Worm (Caenorhabditis elegans) whole organism, L1 larva: ENCODE results near the gene ife-5.

ENCODE experiments used
- C04F5.9 ChIP-seq: sonication (generic microtip); optimal IDR thresholded peaks from 2 replicates; lab custom pipeline; 2016; ENCODE audit warnings: missing genetic modification characterization, missing compliant biosample characterization
- C16A3.4 ChIP-seq: fragments of 150-350 bp; optimal IDR thresholded peaks from 2 replicates; lab custom pipeline; 2014; ENCODE audit warnings: missing biosample characterization, missing genetic modification characterization
- C34B4.2 ChIP-seq: sonication (generic microtip); optimal IDR thresholded peaks from 2 replicates; lab custom pipeline; 2017; ENCODE audit warnings: mild to moderate bottlenecking, missing genetic modification characterization, missing compliant biosample characterization
- aly-2 ChIP-seq: fragments of 150-350 bp; optimal IDR thresholded peaks from 2 replicates; lab custom pipeline; 2014; ENCODE audit warnings: missing biosample characterization, missing genetic modification characterization
- ceh-8 ChIP-seq: fragments of 200-800 bp; sonication (Bioruptor generic); optimal IDR thresholded peaks from 2 replicates; lab custom pipeline; 2018; ENCODE audit warnings: mild to moderate bottlenecking, missing genetic modification characterization, moderate library complexity, missing compliant biosample characterization
- ceh-82 ChIP-seq, 3 experiments: fragments of 150-350 bp in 1 of 3; sonication (generic microtip) in 2 of 3; optimal IDR thresholded peaks; 2 replicates each; lab custom pipeline; 2014 to 2017; ENCODE audit warnings: missing biosample characterization in 3 of 3, missing genetic modification characterization in 3 of 3
- ceh-88 ChIP-seq: fragments of 200-800 bp; sonication (Bioruptor generic); IDR thresholded peaks from 2 replicates; pipeline ENCODE4 v1.3.6; 2022; ENCODE audit warnings: missing genetic modification characterization, missing compliant biosample characterization
- ceh-90 ChIP-seq: sonication (generic microtip); optimal IDR thresholded peaks from 2 replicates; lab custom pipeline; 2016; ENCODE audit warnings: missing genetic modification characterization, missing compliant biosample characterization
- dpl-1 ChIP-seq, 3 experiments: fragments of 150-350 bp in 2 of 3; sonication (generic microtip) in 1 of 3; optimal IDR thresholded peaks; 2 replicates each; lab custom pipeline; 2014 to 2017; ENCODE audit warnings: missing biosample characterization in 3 of 3, missing genetic modification characterization in 3 of 3, missing genetic modification reagents in 3 of 3
- efl-1 ChIP-seq, 4 experiments: fragments of 150-350 bp; optimal IDR thresholded peaks in 3 of 4; peaks in 1 of 4; 1 replicate in 1 of 4; 2 replicates in 3 of 4; lab custom pipeline; 2014; ENCODE audit warnings: missing biosample characterization in 2 of 4, missing genetic modification characterization in 2 of 4, missing genetic modification reagents in 2 of 4
- efl-3 ChIP-seq: fragments of 200-800 bp; sonication (Bioruptor generic); optimal IDR thresholded peaks from 2 replicates; lab custom pipeline; 2018; ENCODE audit warnings: mild to moderate bottlenecking, missing genetic modification characterization, missing compliant biosample characterization
- fkh-10 ChIP-seq: sonication (generic microtip); optimal IDR thresholded peaks from 2 replicates; lab custom pipeline; 2017; ENCODE audit warnings: missing biosample characterization, missing genetic modification reagents, missing genetic modification characterization
- fkh-8 ChIP-seq: sonication (generic microtip); optimal IDR thresholded peaks from 2 replicates; lab custom pipeline; 2016; ENCODE audit warnings: mild to moderate bottlenecking, missing genetic modification characterization, missing compliant biosample characterization
- fos-1 ChIP-seq: fragments of 150-350 bp; optimal IDR thresholded peaks from 2 replicates; lab custom pipeline; 2014; ENCODE audit warnings: missing biosample characterization, missing genetic modification characterization
- grh-1 ChIP-seq: fragments of 200-800 bp; sonication (Bioruptor generic); IDR thresholded peaks from 2 replicates; pipeline ENCODE4 v1.3.6; 2022; ENCODE audit warnings: missing genetic modification reagents, missing genetic modification characterization, missing compliant biosample characterization
- hpl-2 ChIP-seq: fragments of 150-350 bp; optimal IDR thresholded peaks from 2 replicates; lab custom pipeline; 2014; ENCODE audit warnings: missing biosample characterization, missing genetic modification reagents, missing genetic modification characterization
- lin-14 ChIP-seq: fragments of 200-800 bp; sonication (Bioruptor generic); optimal IDR thresholded peaks from 2 replicates; lab custom pipeline; 2018; ENCODE audit warnings: mild to moderate bottlenecking, missing genetic modification characterization, moderate library complexity, missing compliant biosample characterization
- lir-3 ChIP-seq: sonication (generic microtip); optimal IDR thresholded peaks from 2 replicates; lab custom pipeline; 2016; ENCODE audit warnings: mild to moderate bottlenecking, missing genetic modification characterization, moderate library complexity, missing compliant biosample characterization; ENCODE audit not compliant: poor library complexity
- mab-9 ChIP-seq: fragments of 200-800 bp; sonication (Bioruptor generic); IDR thresholded peaks from 2 replicates; pipeline ENCODE4 v1.3.6; 2022; ENCODE audit warnings: missing genetic modification reagents, missing genetic modification characterization, missing compliant biosample characterization
- nhr-11 ChIP-seq: fragments of 150-350 bp; optimal IDR thresholded peaks from 2 replicates; lab custom pipeline; 2014; ENCODE audit warnings: missing biosample characterization, missing genetic modification characterization
- nhr-12 ChIP-seq: sonication (generic microtip); optimal IDR thresholded peaks from 2 replicates; lab custom pipeline; 2017; ENCODE audit warnings: missing biosample characterization, missing genetic modification characterization
- nhr-237 ChIP-seq: fragments of 150-350 bp; optimal IDR thresholded peaks from 2 replicates; lab custom pipeline; 2014; ENCODE audit warnings: missing biosample characterization, missing genetic modification characterization
- nhr-84 ChIP-seq: sonication (generic microtip); optimal IDR thresholded peaks from 2 replicates; lab custom pipeline; 2017; ENCODE audit warnings: missing biosample characterization, missing genetic modification characterization
- nhr-90 ChIP-seq: sonication (generic microtip); optimal IDR thresholded peaks from 2 replicates; lab custom pipeline; 2016; ENCODE audit warnings: mild to moderate bottlenecking, missing genetic modification characterization, missing compliant biosample characterization; ENCODE audit not compliant: poor library complexity
- pag-3 ChIP-seq: sonication (generic microtip); optimal IDR thresholded peaks from 2 replicates; lab custom pipeline; 2017; ENCODE audit warnings: missing genetic modification characterization, mild to moderate bottlenecking, missing compliant biosample characterization, antibody characterized with exemption, borderline replicate concordance; ENCODE audit not compliant: insufficient read depth
- pqm-1 ChIP-seq: sonication (generic microtip); optimal IDR thresholded peaks from 3 replicates; lab custom pipeline; 2017; ENCODE audit warnings: missing biosample characterization, missing genetic modification characterization
- rnt-1 ChIP-seq: sonication (generic microtip); optimal IDR thresholded peaks from 2 replicates; lab custom pipeline; 2016; ENCODE audit warnings: mild to moderate bottlenecking, missing genetic modification characterization, moderate library complexity, missing compliant biosample characterization
- skn-1 ChIP-seq: fragments of 150-350 bp; optimal IDR thresholded peaks from 2 replicates; lab custom pipeline; 2014; ENCODE audit warnings: missing biosample characterization, missing genetic modification characterization
- snpc-4 ChIP-seq: fragments of 150-350 bp; optimal IDR thresholded peaks from 2 replicates; lab custom pipeline; 2014; ENCODE audit warnings: missing biosample characterization, missing genetic modification characterization
- snu-23 ChIP-seq: sonication (generic microtip); optimal IDR thresholded peaks from 2 replicates; lab custom pipeline; 2016; ENCODE audit warnings: missing genetic modification characterization, missing compliant biosample characterization
- sup-37 ChIP-seq: fragments of 200-800 bp; sonication (Bioruptor generic); optimal IDR thresholded peaks from 2 replicates; lab custom pipeline; 2018; ENCODE audit warnings: mild to moderate bottlenecking, missing genetic modification characterization, missing compliant biosample characterization
- tbx-2 ChIP-seq: sonication (generic microtip); optimal IDR thresholded peaks from 2 replicates; lab custom pipeline; 2016; ENCODE audit warnings: missing genetic modification characterization, missing compliant biosample characterization
- tlp-1 ChIP-seq: fragments of 150-350 bp; optimal IDR thresholded peaks from 2 replicates; lab custom pipeline; 2014; ENCODE audit warnings: missing biosample characterization, missing genetic modification characterization
- unc-130 ChIP-seq: fragments of 150-350 bp; optimal IDR thresholded peaks from 2 replicates; lab custom pipeline; 2017; ENCODE audit warnings: missing biosample characterization, missing genetic modification characterization, inconsistent platforms
- unc-30 ChIP-seq: sonication (generic microtip); optimal IDR thresholded peaks from 2 replicates; lab custom pipeline; 2017; ENCODE audit warnings: missing biosample characterization, missing genetic modification characterization
- unc-86 ChIP-seq: sonication (generic microtip); optimal IDR thresholded peaks from 2 replicates; lab custom pipeline; 2016; ENCODE audit warnings: missing genetic modification characterization, missing compliant biosample characterization
- unc-98 ChIP-seq: fragments of 200-800 bp; sonication (Bioruptor generic); IDR thresholded peaks from 2 replicates; pipeline ENCODE4 v1.3.6; 2022; ENCODE audit warnings: missing genetic modification characterization, missing compliant biosample characterization
- zip-4 ChIP-seq: fragments of 200-800 bp; sonication (Bioruptor generic); optimal IDR thresholded peaks from 2 replicates; lab custom pipeline; 2018; ENCODE audit warnings: mild to moderate bottlenecking, missing genetic modification characterization, moderate library complexity, missing compliant biosample characterization
- ztf-11 ChIP-seq, 2 experiments: sonication (generic microtip); optimal IDR thresholded peaks; 2 replicates each; lab custom pipeline; 2016 to 2017; ENCODE audit warnings: missing genetic modification characterization in 2 of 2, missing biosample characterization in 1 of 2, missing compliant biosample characterization in 1 of 2

Gene ife-5

DNA sequence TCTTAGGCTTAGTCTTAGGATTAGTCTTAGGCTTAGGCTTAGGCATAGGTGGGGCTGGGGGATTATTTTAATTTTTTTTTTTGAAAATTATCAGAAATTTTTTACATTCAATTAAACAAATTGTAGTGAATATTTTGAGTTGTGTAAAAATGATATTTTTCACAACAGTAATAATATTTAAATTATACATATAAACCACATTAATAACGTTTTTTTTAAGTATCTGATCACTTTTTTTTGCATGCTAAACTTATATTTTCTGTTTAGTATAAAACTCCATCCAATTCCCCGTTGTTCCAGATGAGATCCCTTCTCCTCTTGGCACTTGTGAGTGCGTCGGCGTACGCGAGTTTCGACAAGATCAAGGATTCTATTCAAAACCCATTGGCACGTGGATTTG is 40.4 kb upstream of the ife-5 start, which contains the start of gene txdc-12.1:
Gene txdc-12.1, plus strand, starts transcription at position 301 of the 400 bp plus-strand sequence.
- TF ChIP-seq skn-1 (tag; lab: Kevin White, UChicago) (no peak), lir-3 (tag; lab: Kevin White, UChicago) (no peak), pag-3 (tag; lab: Kevin White, UChicago) (no peak), mab-9 (no peak), nhr-84 (tag; lab: Kevin White, UChicago) (no peak), C34B4.2 (tag; lab: Kevin White, UChicago) (no peak), dpl-1 (GFP tag; optimal IDR thresholded peaks at IDR 0.05; lab: Kevin White, UChicago) (no peak)

- TF ChIP-seq tlp-1 (tag; lab: Kevin White, UChicago): no peak
- no peak for TF ChIP-seq pqm-1 (tag; lab: Kevin White, UChicago)
- TF ChIP-seq nhr-11: no peak
- no peak for TF ChIP-seq ztf-11 (tag; optimal IDR thresholded peaks at IDR 0.05; lab: Kevin White, UChicago)
- no peak for TF ChIP-seq snpc-4 (tag; lab: Kevin White, UChicago)
- TF ChIP-seq nhr-237: no peak
- TF ChIP-seq fkh-8 (tag; lab: Kevin White, UChicago): no peak
- no peak for TF ChIP-seq mab-9
- no peak for TF ChIP-seq fkh-10
- TF ChIP-seq nhr-12 (tag; lab: Kevin White, UChicago): no peak
- no peak for TF ChIP-seq pag-3 (tag; lab: Kevin White, UChicago)
- TF ChIP-seq hpl-2 (GFP tag; lab: Kevin White, UChicago): no peak
- no peak for TF ChIP-seq unc-86
- TF ChIP-seq aly-2: no peak
- no peak for TF ChIP-seq efl-1 (optimal IDR thresholded peaks at IDR 0.05; lab: Kevin White, UChicago)
- TF ChIP-seq efl-1 (GFP tag; optimal IDR thresholded peaks at IDR 0.05 in 1 of 2; lab: Kevin White, UChicago): no peak
- no peak for TF ChIP-seq ceh-8 (GFP tag; lab: Kevin White, UChicago)
- no peak for TF ChIP-seq snu-23 (GFP tag; lab: Kevin White, UChicago)
- no peak for TF ChIP-seq unc-30 (tag; lab: Kevin White, UChicago)
- no peak for TF ChIP-seq C04F5.9 (tag; lab: Kevin White, UChicago)
- TF ChIP-seq nhr-90 (tag; lab: Kevin White, UChicago): no peak
- TF ChIP-seq, all 84 proteins: peak for 0
Measured at ce11 chrII:12241792-12242191, 38.7 kb upstream of the ife-5 start.

DNA sequence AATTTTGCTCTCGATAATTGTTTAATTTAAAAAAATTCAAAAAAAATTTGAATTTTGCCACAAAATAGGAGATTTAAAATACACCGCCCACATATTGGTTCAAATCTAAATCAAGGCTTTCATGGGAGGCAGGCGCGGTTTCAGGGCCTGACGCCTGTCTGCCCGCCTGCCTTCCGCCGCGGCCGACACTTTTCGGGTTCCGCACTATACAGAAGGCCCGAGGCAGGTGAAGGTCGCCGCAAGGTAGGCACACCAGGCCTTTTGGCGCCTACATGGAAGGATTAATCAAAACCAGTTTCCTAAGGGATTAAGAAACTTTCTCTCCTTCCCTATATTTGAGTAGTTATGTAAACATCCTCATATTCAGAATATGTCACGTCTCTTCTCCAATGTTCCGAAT is 37.9 kb upstream of the ife-5 start, which contains the start of gene Y57A10A.24:
Gene Y57A10A.24, plus strand, starts transcription at position 396 of the 400 bp plus-strand sequence.
- TF ChIP-seq fos-1 (tag; lab: Kevin White, UChicago): no peak
- TF ChIP-seq efl-1 (optimal IDR thresholded peaks at IDR 0.05; lab: Kevin White, UChicago): no peak
- TF ChIP-seq efl-1 (GFP tag; optimal IDR thresholded peaks at IDR 0.05 in 1 of 2; lab: Kevin White, UChicago): peak in 1 of 2 experiments; percentile 4

- TF ChIP-seq efl-1 (optimal IDR thresholded peaks at IDR 0.05; lab: Kevin White, UChicago): no peak
- no peak for TF ChIP-seq efl-1 (GFP tag; optimal IDR thresholded peaks at IDR 0.05 in 1 of 2; lab: Kevin White, UChicago)
- no peak for TF ChIP-seq ztf-11 (tag; optimal IDR thresholded peaks at IDR 0.05; lab: Kevin White, UChicago)
- TF ChIP-seq fos-1 (tag; lab: Kevin White, UChicago): no peak
- TF ChIP-seq zip-4 (GFP tag; lab: Kevin White, UChicago): no peak
- TF ChIP-seq efl-3 (GFP tag; lab: Kevin White, UChicago): no peak
- TF ChIP-seq, all 84 proteins: peak for 0
Measured at ce11 chrII:12249042-12249441, 31.4 kb upstream of the ife-5 start, which contains the start of gene tag-276. Gene tag-276 (minus strand): TSS chrII:12249142.

DNA sequence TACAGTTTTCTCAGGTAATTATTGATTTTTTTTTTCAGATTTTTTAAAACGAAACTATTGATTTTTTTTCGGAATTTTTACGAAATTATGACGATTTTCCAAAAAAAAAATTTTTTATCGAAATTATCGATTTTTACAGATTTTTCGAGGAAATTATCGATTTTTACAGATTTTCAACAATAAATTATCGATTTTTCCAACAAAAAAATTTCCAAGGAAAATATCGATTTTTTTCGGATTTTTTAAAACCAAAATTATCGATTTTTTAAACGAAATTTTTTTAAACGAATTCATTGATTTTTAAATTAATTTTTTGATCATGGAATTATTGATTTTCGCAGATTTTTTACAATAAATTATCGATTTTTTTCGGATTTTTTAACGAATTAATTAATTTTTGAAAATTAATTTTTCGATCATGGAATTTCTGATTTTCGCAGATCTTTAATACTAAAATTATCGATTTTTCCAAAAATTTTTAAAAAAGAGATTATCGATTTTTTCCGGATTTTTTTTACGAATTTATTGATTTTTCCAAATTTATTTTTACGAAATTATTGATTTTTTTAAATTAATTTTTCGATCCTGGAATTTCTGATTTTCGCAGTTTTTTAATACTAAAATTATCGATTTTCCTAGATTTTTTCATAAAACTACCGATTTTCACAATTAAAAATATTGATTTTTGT is 24.8 kb upstream of the ife-5 start:
- no peak for TF ChIP-seq tbx-2 (tag; lab: Kevin White, UChicago)
- TF ChIP-seq tlp-1 (tag; lab: Kevin White, UChicago): no peak
- TF ChIP-seq grh-1 (GFP tag; lab: Robert Waterston, UW): no peak
- TF ChIP-seq rnt-1: no peak
- no peak for TF ChIP-seq lir-3 (tag; lab: Kevin White, UChicago)
- no peak for TF ChIP-seq lin-14 (GFP tag; lab: Kevin White, UChicago)
- no peak for TF ChIP-seq ceh-88
- no peak for TF ChIP-seq sup-37 (GFP tag; lab: Kevin White, UChicago)
- no peak for TF ChIP-seq skn-1 (tag; lab: Kevin White, UChicago)
- TF ChIP-seq ceh-90: no peak
- TF ChIP-seq unc-130: no peak
- TF ChIP-seq snu-23 (GFP tag; lab: Kevin White, UChicago): no peak
- TF ChIP-seq unc-98: no peak
- TF ChIP-seq ceh-82 (tag; optimal IDR thresholded peaks at IDR 0.05; lab: Kevin White, UChicago): no peak
- TF ChIP-seq C16A3.4 (tag; lab: Kevin White, UChicago): no peak
